Worm (Caenorhabditis elegans): ENCODE data around the gene F01D5.2.

- TF ChIP-seq nhr-237 (tag; optimal IDR thresholded peaks at IDR 0.05) (no peak), fos-1 (tag; optimal IDR thresholded peaks at IDR 0.05) (no peak)
Observed at ce11 chrII:13991741-13992140, 7.1 kb downstream of the F01D5.2 start, which contains the start of gene Y39G8B.5.
